Worm (Caenorhabditis elegans) whole organism, L4 larva: ENCODE results near the gene ZK637.4.
"Not testable (repeated sequence)": the region's sequence is repeated elsewhere in the genome, so short reads cannot be mapped to it uniquely, and the experiment has no call there.

ENCODE experiments used
- D1046.2 ChIP-seq: fragments of 200-800 bp; sonication (Bioruptor generic); IDR thresholded peaks from 2 replicates; pipeline ENCODE4 v1.3.6; 2022; ENCODE audit warnings: missing genetic modification characterization, missing compliant biosample characterization
- attf-4 ChIP-seq: sonication (generic microtip); optimal IDR thresholded peaks from 3 replicates; lab custom pipeline; 2017; ENCODE audit warnings: missing biosample characterization, missing genetic modification characterization
- ceh-32 ChIP-seq: sonication (generic microtip); optimal IDR thresholded peaks from 2 replicates; lab custom pipeline; 2016; ENCODE audit warnings: mild to moderate bottlenecking, missing genetic modification characterization, missing compliant biosample characterization; ENCODE audit not compliant: poor library complexity
- egl-27 ChIP-seq: sonication (generic microtip); optimal IDR thresholded peaks from 3 replicates; lab custom pipeline; 2017; ENCODE audit warnings: missing biosample characterization, missing genetic modification reagents, missing genetic modification characterization
- fkh-10 ChIP-seq: fragments of 150-350 bp; optimal IDR thresholded peaks from 2 replicates; lab custom pipeline; 2014; ENCODE audit warnings: missing biosample characterization, missing genetic modification reagents, missing genetic modification characterization
- lin-29 ChIP-seq: fragments of 200-800 bp; sonication (Bioruptor generic); IDR thresholded peaks from 2 replicates; pipeline ENCODE4 v1.3.6; 2022; ENCODE audit warnings: missing genetic modification reagents, missing genetic modification characterization, missing compliant biosample characterization
- lin-39 ChIP-seq: fragments of 150-350 bp; optimal IDR thresholded peaks from 2 replicates; lab custom pipeline; 2014; ENCODE audit warnings: missing biosample characterization, missing genetic modification reagents, missing genetic modification characterization
- mep-1 ChIP-seq: fragments of 150-350 bp; sonication (generic microtip); optimal IDR thresholded peaks from 3 replicates; lab custom pipeline; 2014; ENCODE audit warnings: missing biosample characterization, missing genetic modification characterization
- nhr-28 ChIP-seq: fragments of 150-350 bp; optimal IDR thresholded peaks from 2 replicates; lab custom pipeline; 2014; ENCODE audit warnings: missing biosample characterization, missing genetic modification characterization
- skn-1 ChIP-seq: fragments of 150-350 bp; optimal IDR thresholded peaks from 2 replicates; lab custom pipeline; 2014; ENCODE audit warnings: missing biosample characterization, missing genetic modification characterization
- unc-130 ChIP-seq: sonication (generic microtip); optimal IDR thresholded peaks from 2 replicates; lab custom pipeline; 2016; ENCODE audit warnings: missing genetic modification reagents, missing genetic modification characterization, missing compliant biosample characterization

- not testable (repeated sequence) for TF ChIP-seq lin-39 (tag; lab: Kevin White, UChicago); mep-1; lin-29 (GFP tag; lab: Robert Waterston, UW); unc-130 (GFP tag; lab: Kevin White, UChicago); D1046.2 (GFP tag; lab: Robert Waterston, UW); nhr-28 (tag; lab: Kevin White, UChicago); fkh-10 (GFP tag; lab: Kevin White, UChicago); skn-1 (tag; lab: Kevin White, UChicago); attf-4 (tag; lab: Kevin White, UChicago); egl-27 (tag; lab: Kevin White, UChicago); ceh-32 (tag; lab: Kevin White, UChicago)
Observed at ce11 chrIII:8860741-8861140, 32.8 kb upstream of the ZK637.4 start.
